Worm (Caenorhabditis elegans): Measurements from ENCODE around the gene fbxb-13.

DNA sequence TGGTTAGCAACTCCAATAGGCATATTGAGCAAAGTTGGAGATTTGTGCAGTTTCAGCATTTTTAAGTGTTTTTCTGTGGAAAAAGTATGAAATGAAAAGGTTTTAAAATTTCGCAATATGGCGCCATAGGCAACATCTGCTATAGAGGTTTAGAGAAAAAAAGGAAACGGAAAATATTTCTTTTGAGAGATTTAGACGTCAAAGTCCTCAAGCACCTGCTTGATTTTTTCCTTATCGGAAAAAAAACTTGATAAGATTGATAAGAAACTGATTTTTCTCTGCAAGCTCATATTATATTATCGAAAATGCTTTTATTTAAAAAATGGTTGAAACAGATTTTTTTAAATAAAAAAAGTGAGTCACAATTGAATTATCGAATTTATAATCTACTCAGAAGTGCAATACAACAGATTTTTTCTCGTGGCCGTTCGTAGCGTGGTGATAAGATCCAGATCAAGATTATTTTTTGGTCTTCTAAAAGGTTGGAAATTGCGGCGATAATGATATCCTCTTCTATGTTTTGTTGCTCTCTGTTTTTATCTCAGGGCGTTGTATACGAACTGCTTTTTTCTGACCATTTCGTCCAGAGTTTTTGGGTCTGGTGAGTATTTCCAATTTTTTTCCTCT lies 32.0 kb downstream of the fbxb-13 start, which contains the start of gene fbxc-19:
- no peak for TF ChIP-seq ceh-39 (tag; optimal IDR thresholded peaks at IDR 0.05)
- no peak for TF ChIP-seq cnd-1 (tag; optimal IDR thresholded peaks at IDR 0.05)
- TF ChIP-seq unc-62 (GFP tag; optimal IDR thresholded peaks at IDR 0.05): no peak
- TF ChIP-seq nhr-12 (tag; optimal IDR thresholded peaks at IDR 0.05): no peak
- TF ChIP-seq lin-32 (GFP tag; optimal IDR thresholded peaks at IDR 0.05): no peak
- TF ChIP-seq elt-1 (tag; optimal IDR thresholded peaks at IDR 0.05; ENCODE audit: borderline replicate concordance, insufficient read depth): peak; percentile 92
- no peak for TF ChIP-seq snpc-4 (tag; optimal IDR thresholded peaks at IDR 0.05)
- TF ChIP-seq zip-8 (tag; optimal IDR thresholded peaks at IDR 0.05): no peak
- TF ChIP-seq sem-2 (GFP tag; optimal IDR thresholded peaks at IDR 0.05): no peak

Data from whole organism, mixed stage, embryonic.